Fruit fly (Drosophila melanogaster) whole organism, adult: ENCODE measurements around the gene CG32432.

Experiments used
- CG11617 ChIP-seq: fragments of 200-800 bp; sonication (Bioruptor generic); optimal IDR thresholded peaks from 2 replicates; lab custom pipeline; 2017; ENCODE audit warnings: mild to moderate bottlenecking, missing biosample characterization, missing genetic modification reagents, missing genetic modification characterization
- CG12768 ChIP-seq: fragments of 200-800 bp; sonication (Bioruptor generic); optimal IDR thresholded peaks from 2 replicates; lab custom pipeline; 2017; ENCODE audit warnings: missing biosample characterization, missing genetic modification characterization, mild to moderate bottlenecking, moderate library complexity, missing genetic modification reagents
- CG14711 ChIP-seq: fragments of 200-800 bp; sonication (Bioruptor generic); optimal IDR thresholded peaks from 2 replicates; lab custom pipeline; 2018; ENCODE audit warnings: missing biosample characterization, mild to moderate bottlenecking, missing genetic modification characterization, moderate library complexity
- CG1620 ChIP-seq: fragments of 200-800 bp; sonication (Bioruptor generic); optimal IDR thresholded peaks from 2 replicates; lab custom pipeline; 2016; ENCODE audit warnings: missing biosample characterization, missing genetic modification characterization
- CG33017 ChIP-seq: fragments of 200-800 bp; sonication (Bioruptor generic); optimal IDR thresholded peaks from 2 replicates; lab custom pipeline; 2018; ENCODE audit warnings: missing biosample characterization, mild to moderate bottlenecking, missing genetic modification characterization, moderate library complexity
- CG5204 ChIP-seq: fragments of 200-800 bp; sonication (Bioruptor generic); optimal IDR thresholded peaks from 2 replicates; lab custom pipeline; 2016; ENCODE audit warnings: missing biosample characterization, missing genetic modification characterization
- CG7045 ChIP-seq: fragments of 200-800 bp; sonication (Bioruptor generic); optimal IDR thresholded peaks from 2 replicates; lab custom pipeline; 2017; ENCODE audit warnings: missing biosample characterization, mild to moderate bottlenecking, missing genetic modification characterization
- CG7101 ChIP-seq: fragments of 200-800 bp; sonication (Bioruptor generic); optimal IDR thresholded peaks from 2 replicates; lab custom pipeline; 2018; ENCODE audit warnings: missing biosample characterization, mild to moderate bottlenecking, missing genetic modification characterization, moderate library complexity
- Clk ChIP-seq: fragments of 200-800 bp; sonication (Bioruptor generic); optimal IDR thresholded peaks from 2 replicates; lab custom pipeline; 2017; ENCODE audit warnings: missing biosample characterization, missing genetic modification characterization
- Crg-1 ChIP-seq: fragments of 200-800 bp; sonication (Bioruptor generic); optimal IDR thresholded peaks from 2 replicates; lab custom pipeline; 2016; ENCODE audit warnings: missing biosample characterization, missing genetic modification characterization
- Hr96 ChIP-seq: fragments of 200-800 bp; sonication (Bioruptor generic); optimal IDR thresholded peaks from 2 replicates; lab custom pipeline; 2016; ENCODE audit warnings: missing biosample characterization, missing genetic modification characterization
- Mnt ChIP-seq: fragments of 200-800 bp; sonication (Bioruptor generic); optimal IDR thresholded peaks from 2 replicates; lab custom pipeline; 2016; ENCODE audit warnings: missing biosample characterization, mild to moderate bottlenecking, missing genetic modification characterization
- bab1 ChIP-seq: fragments of 200-800 bp; sonication (Bioruptor generic); optimal IDR thresholded peaks from 3 replicates; lab custom pipeline; 2019; ENCODE audit warnings: missing biosample characterization, mild to moderate bottlenecking, missing genetic modification characterization, moderate library complexity
- cic ChIP-seq: fragments of 200-800 bp; sonication (Bioruptor generic); optimal IDR thresholded peaks from 2 replicates; lab custom pipeline; 2017; ENCODE audit warnings: missing biosample characterization, mild to moderate bottlenecking, missing genetic modification characterization, moderate library complexity
- cnc ChIP-seq, 2 experiments: fragments of >200 bp; optimal IDR thresholded peaks; 2 replicates each; lab custom pipeline; 2017
- kay ChIP-seq: fragments of 200-800 bp; sonication (Bioruptor generic); peaks from one replicate; lab custom pipeline; 2016; ENCODE audit warnings: missing biosample characterization, missing genetic modification characterization, borderline replicate concordance
- ovo ChIP-seq: fragments of 200-800 bp; sonication (Bioruptor generic); optimal IDR thresholded peaks from 2 replicates; lab custom pipeline; 2016; ENCODE audit warnings: missing biosample characterization, missing genetic modification characterization
- pad ChIP-seq: fragments of 200-800 bp; sonication (Bioruptor generic); optimal IDR thresholded peaks from 3 replicates; lab custom pipeline; 2017; ENCODE audit warnings: missing biosample characterization, missing genetic modification characterization, mild to moderate bottlenecking, moderate library complexity, missing genetic modification reagents
- tj ChIP-seq: fragments of 200-800 bp; sonication (Bioruptor generic); optimal IDR thresholded peaks from 3 replicates; lab custom pipeline; 2017; ENCODE audit warnings: missing biosample characterization, mild to moderate bottlenecking, missing genetic modification characterization, moderate library complexity
- toe ChIP-seq: fragments of 200-800 bp; sonication (Bioruptor generic); optimal IDR thresholded peaks from 2 replicates; lab custom pipeline; 2016; ENCODE audit warnings: missing biosample characterization, missing genetic modification characterization

Gene CG32432

DNA sequence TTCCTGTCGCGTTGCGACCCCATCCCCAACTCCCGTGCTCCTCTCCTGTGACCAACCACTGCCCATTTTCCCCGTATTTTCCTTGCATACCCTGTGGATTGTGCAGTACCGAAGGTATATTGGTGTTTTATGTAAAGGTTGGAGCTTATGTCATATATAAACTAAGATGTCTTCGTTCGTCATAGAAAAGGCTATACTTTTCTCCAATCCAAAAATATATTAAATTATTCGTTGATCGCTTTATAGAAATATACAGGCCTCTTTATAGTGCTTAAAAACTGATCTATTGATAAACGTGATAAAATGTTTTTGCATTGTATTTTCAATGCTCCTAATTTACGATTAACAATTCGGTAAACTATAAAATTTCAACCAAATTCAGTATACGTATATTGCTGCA, 16.0 kb downstream of the CG32432 start:
- TF ChIP-seq tj (GFP tag; lab: Kevin White, UChicago), result no peak
- TF ChIP-seq kay (GFP tag; lab: Kevin White, UChicago), result no peak
- no peak for TF ChIP-seq ovo (GFP tag; lab: Kevin White, UChicago)
- TF ChIP-seq CG11617 (GFP tag; lab: Kevin White, UChicago), result no peak
- no peak for TF ChIP-seq CG33017 (tag; lab: Kevin White, UChicago)
- no peak for TF ChIP-seq cic (GFP tag; lab: Kevin White, UChicago)
- TF ChIP-seq Crg-1 (GFP tag; lab: Kevin White, UChicago), result no peak
- no peak for TF ChIP-seq bab1 (GFP tag; lab: Kevin White, UChicago)
- no peak for TF ChIP-seq Hr96 (GFP tag; lab: Kevin White, UChicago)
- no peak for TF ChIP-seq CG1620 (GFP tag; lab: Kevin White, UChicago)
- no peak for TF ChIP-seq CG7101 (tag; lab: Kevin White, UChicago)
- TF ChIP-seq CG14711 (tag; lab: Kevin White, UChicago), result no peak
- TF ChIP-seq cnc (optimal IDR thresholded peaks at IDR 0.05; lab: Kevin White, UChicago), result no peak
- TF ChIP-seq CG7045 (GFP tag; lab: Kevin White, UChicago), result no peak
- no peak for TF ChIP-seq pad
- no peak for TF ChIP-seq toe (GFP tag; lab: Kevin White, UChicago)
- TF ChIP-seq CG12768, result no peak
- no peak for TF ChIP-seq Mnt

DNA sequence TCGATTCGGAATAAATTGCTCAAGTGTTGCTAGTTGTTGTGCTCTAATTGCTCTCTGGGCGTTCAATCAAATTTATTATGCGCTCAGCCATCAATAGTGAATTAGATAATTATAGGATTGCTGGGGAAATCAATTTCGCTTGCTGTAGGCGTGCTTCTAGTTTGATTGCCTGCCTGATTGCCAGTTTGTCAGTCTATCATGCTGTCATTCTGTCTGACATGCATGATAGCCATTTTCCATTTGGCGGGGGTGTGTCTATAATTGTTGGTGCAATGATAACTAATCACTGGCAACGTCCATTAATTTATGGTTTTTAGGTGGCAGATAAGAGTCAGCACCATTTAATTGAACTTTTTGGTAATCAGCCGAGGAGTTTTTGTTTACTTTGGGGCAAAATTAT, 27.4 kb downstream of the CG32432 start:
- TF ChIP-seq Clk (GFP tag; lab: Kevin White, UChicago) (no peak), CG12768 (no peak), pad (no peak), CG5204 (GFP tag; lab: Kevin White, UChicago) (no peak), CG1620 (GFP tag; lab: Kevin White, UChicago) (no peak), cic (GFP tag; lab: Kevin White, UChicago) (no peak), CG7045 (GFP tag; lab: Kevin White, UChicago) (no peak), toe (GFP tag; lab: Kevin White, UChicago) (no peak), CG7101 (tag; lab: Kevin White, UChicago) (no peak), kay (GFP tag; lab: Kevin White, UChicago) (no peak), CG33017 (tag; lab: Kevin White, UChicago) (no peak), Crg-1 (GFP tag; lab: Kevin White, UChicago) (no peak), CG11617 (GFP tag; lab: Kevin White, UChicago) (no peak), Hr96 (GFP tag; lab: Kevin White, UChicago) (no peak), cnc (optimal IDR thresholded peaks at IDR 0.05; lab: Kevin White, UChicago) (no peak), CG14711 (tag; lab: Kevin White, UChicago) (no peak), ovo (GFP tag; lab: Kevin White, UChicago) (no peak), bab1 (GFP tag; lab: Kevin White, UChicago) (no peak), tj (GFP tag; lab: Kevin White, UChicago) (no peak)

DNA sequence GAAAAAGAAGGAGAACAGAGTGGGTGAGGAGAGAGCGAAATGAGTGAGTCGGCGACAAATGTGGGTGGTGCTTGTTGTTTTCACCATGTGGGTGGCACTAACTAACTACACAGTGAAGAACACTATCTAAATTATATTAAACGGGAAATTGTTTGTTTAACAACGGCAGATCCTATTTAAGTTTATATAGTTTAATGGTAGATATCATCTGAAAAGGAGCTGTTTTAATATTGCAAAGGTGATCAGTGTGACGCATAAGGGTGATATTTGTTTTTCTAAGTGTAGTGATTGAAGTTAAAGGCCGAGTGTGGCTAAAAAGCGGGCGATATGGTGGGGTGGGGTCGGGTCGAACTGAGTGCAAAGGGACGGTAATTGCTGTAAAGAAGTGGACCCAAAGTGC, 36.4 kb downstream of the CG32432 start:
- TF ChIP-seq tj (GFP tag; lab: Kevin White, UChicago), result no peak
- TF ChIP-seq kay (GFP tag; lab: Kevin White, UChicago), result no peak
- TF ChIP-seq cic (GFP tag; lab: Kevin White, UChicago), result no peak
- no peak for TF ChIP-seq toe (GFP tag; lab: Kevin White, UChicago)
- TF ChIP-seq ovo (GFP tag; lab: Kevin White, UChicago), result no peak
- TF ChIP-seq CG1620 (GFP tag; lab: Kevin White, UChicago), result no peak
- no peak for TF ChIP-seq Hr96 (GFP tag; lab: Kevin White, UChicago)
- no peak for TF ChIP-seq CG14711 (tag; lab: Kevin White, UChicago)
- no peak for TF ChIP-seq CG7045 (GFP tag; lab: Kevin White, UChicago)
- no peak for TF ChIP-seq Crg-1 (GFP tag; lab: Kevin White, UChicago)
- TF ChIP-seq CG7101 (tag; lab: Kevin White, UChicago), result no peak
- no peak for TF ChIP-seq CG12768
- TF ChIP-seq pad, result no peak
- no peak for TF ChIP-seq cnc (optimal IDR thresholded peaks at IDR 0.05; lab: Kevin White, UChicago)

DNA sequence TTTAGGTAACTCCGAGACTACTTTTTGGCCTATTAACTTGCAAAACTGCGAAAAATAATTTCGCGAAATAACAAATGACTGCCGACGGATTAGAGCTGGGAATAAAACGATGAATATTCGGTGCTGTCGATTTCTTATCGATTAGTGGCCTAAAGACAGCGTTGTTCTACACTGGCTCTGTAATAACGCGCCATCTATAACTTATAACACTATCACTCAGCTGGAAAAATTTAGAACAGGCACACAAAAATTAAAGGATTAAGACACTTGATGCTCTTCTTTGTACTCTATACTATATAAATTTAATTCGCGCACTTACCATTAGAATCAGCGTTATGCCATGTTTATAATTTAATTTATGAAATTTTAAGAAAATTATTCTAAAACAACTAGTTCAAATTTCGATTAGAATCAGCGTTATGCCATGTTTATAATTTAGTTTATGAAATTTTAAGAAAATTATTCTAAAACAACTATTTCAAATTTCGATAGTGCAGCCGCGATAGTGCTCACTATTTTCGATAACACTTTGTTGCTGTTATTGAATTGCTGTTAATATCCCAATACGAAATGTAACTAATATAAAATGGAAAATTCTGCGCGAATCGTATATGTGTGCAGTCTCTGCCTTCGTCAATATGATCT, 43.4 kb downstream of the CG32432 start, which contains the start of the genes CSN3 and CG11456:
Gene CSN3 (minus strand): TSS at position 112 of the 645 bp plus-strand sequence.
Gene CG11456 (plus strand): TSS at position 523 of the 645 bp plus-strand sequence.
- peak; percentile 55 for TF ChIP-seq pad
- peak; percentile 28 for TF ChIP-seq CG14711 (tag; lab: Kevin White, UChicago)
- peak; percentile 58 for TF ChIP-seq Crg-1 (GFP tag; lab: Kevin White, UChicago)
- TF ChIP-seq CG33017 (tag; lab: Kevin White, UChicago), result no peak
- TF ChIP-seq Mnt, result peak; percentile 53
- no peak for TF ChIP-seq CG5204 (GFP tag; lab: Kevin White, UChicago)
- TF ChIP-seq CG7045 (GFP tag; lab: Kevin White, UChicago), result peak; percentile 2
- no peak for TF ChIP-seq tj (GFP tag; lab: Kevin White, UChicago)
- peak; percentile 62 for TF ChIP-seq Hr96 (GFP tag; lab: Kevin White, UChicago)
- TF ChIP-seq CG7101 (tag; lab: Kevin White, UChicago), result peak; percentile 61
- peak; percentile 59 for TF ChIP-seq toe (GFP tag; lab: Kevin White, UChicago)
- peak; percentile 5 for TF ChIP-seq CG11617 (GFP tag; lab: Kevin White, UChicago)
- no peak for TF ChIP-seq kay (GFP tag; lab: Kevin White, UChicago)
- TF ChIP-seq bab1 (GFP tag; lab: Kevin White, UChicago), result no peak
- no peak for TF ChIP-seq ovo (GFP tag; lab: Kevin White, UChicago)
- peak; percentile 63 for TF ChIP-seq CG1620 (GFP tag; lab: Kevin White, UChicago)
- TF ChIP-seq CG12768, result peak; percentile 4

DNA sequence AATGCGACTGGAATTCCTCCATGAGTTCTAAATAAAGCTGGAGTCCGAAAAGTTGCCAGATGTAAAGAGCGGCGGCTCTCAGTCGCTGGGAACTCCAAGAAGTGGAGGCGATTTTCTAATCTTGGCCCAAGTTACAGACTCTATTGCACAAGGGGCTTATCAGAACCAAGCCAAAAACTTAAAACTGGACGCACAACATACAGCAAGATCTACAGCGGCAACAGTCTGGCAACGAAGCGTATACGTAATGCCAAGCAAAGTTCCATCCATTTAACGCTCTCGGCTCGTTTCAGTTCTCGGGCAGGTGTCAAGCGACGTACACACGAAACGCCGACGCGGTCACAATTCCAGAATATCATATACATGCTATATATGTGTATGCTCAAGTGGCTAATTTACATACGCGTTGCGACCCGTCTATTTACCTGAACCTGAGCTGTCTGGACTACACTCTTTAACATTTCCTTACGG, 47.1 kb downstream of the CG32432 start:
- TF ChIP-seq CG12768 (peak; percentile 71), cic (GFP tag; lab: Kevin White, UChicago) (peak; percentile 16), CG14711 (tag; lab: Kevin White, UChicago) (no peak), Hr96 (GFP tag; lab: Kevin White, UChicago) (no peak), Mnt (peak; percentile 15)
